Worm (Caenorhabditis elegans) whole organism, L2 larva: ENCODE data around the gene ivph-3.

ENCODE experiments used
- aly-2 ChIP-seq: fragments of 150-350 bp; optimal IDR thresholded peaks from 2 replicates; lab custom pipeline; 2014; ENCODE audit warnings: missing biosample characterization, missing genetic modification characterization
- ama-1 ChIP-seq: fragments of 150-350 bp; optimal IDR thresholded peaks from 2 replicates; lab custom pipeline; 2018; ENCODE audit warnings: inconsistent platforms
- elt-3 ChIP-seq: sonication (generic microtip); optimal IDR thresholded peaks from 2 replicates; lab custom pipeline; 2017; ENCODE audit warnings: missing biosample characterization, missing genetic modification characterization
- fos-1 ChIP-seq: fragments of 150-350 bp; optimal IDR thresholded peaks from 2 replicates; lab custom pipeline; 2014; ENCODE audit warnings: missing biosample characterization, missing genetic modification characterization
- lin-13 ChIP-seq: fragments of 150-350 bp; optimal IDR thresholded peaks from 2 replicates; lab custom pipeline; 2014; ENCODE audit warnings: missing biosample characterization, missing genetic modification reagents, missing genetic modification characterization
- lsy-2 ChIP-seq, 2 experiments: fragments of 150-350 bp in 1 of 2; sonication (generic microtip) in 1 of 2; optimal IDR thresholded peaks; 2 replicates each; lab custom pipeline; 2014 to 2017; ENCODE audit warnings: missing biosample characterization in 2 of 2, missing genetic modification characterization in 2 of 2
- nhr-10 ChIP-seq: sonication (generic microtip); optimal IDR thresholded peaks from 2 replicates; lab custom pipeline; 2017; ENCODE audit warnings: missing biosample characterization, missing genetic modification characterization
- nhr-12 ChIP-seq: fragments of 150-350 bp; optimal IDR thresholded peaks from 2 replicates; lab custom pipeline; 2014; ENCODE audit warnings: missing biosample characterization, missing genetic modification characterization
- nhr-23 ChIP-seq: fragments of 150-350 bp; optimal IDR thresholded peaks from 2 replicates; lab custom pipeline; 2014; ENCODE audit warnings: missing biosample characterization, missing genetic modification reagents, missing genetic modification characterization
- nhr-237 ChIP-seq: fragments of 150-350 bp; optimal IDR thresholded peaks from 2 replicates; lab custom pipeline; 2014; ENCODE audit warnings: missing biosample characterization, missing genetic modification characterization
- nhr-25 ChIP-seq: fragments of 150-350 bp; sonication (generic microtip); optimal IDR thresholded peaks from 3 replicates; lab custom pipeline; 2014; ENCODE audit warnings: missing biosample characterization, missing genetic modification characterization
- nhr-77 ChIP-seq: fragments of 150-350 bp; optimal IDR thresholded peaks from 2 replicates; lab custom pipeline; 2014; ENCODE audit warnings: missing biosample characterization, missing genetic modification characterization
- snpc-4 ChIP-seq: fragments of 150-350 bp; optimal IDR thresholded peaks from 2 replicates; lab custom pipeline; 2014; ENCODE audit warnings: missing biosample characterization, missing genetic modification characterization
- unc-39 ChIP-seq: fragments of 150-350 bp; optimal IDR thresholded peaks from 2 replicates; lab custom pipeline; 2014; ENCODE audit warnings: missing biosample characterization, missing genetic modification characterization

- TF ChIP-seq nhr-25 (tag; lab: Kevin White, UChicago) (no peak), lin-13 (GFP tag; lab: Kevin White, UChicago) (no peak), unc-39 (tag; lab: Kevin White, UChicago) (no peak), snpc-4 (no peak), lsy-2 (tag; optimal IDR thresholded peaks at IDR 0.05; lab: Kevin White, UChicago) (no peak), ama-1 (lab: Kevin White, UChicago) (no peak), elt-3 (tag; lab: Kevin White, UChicago) (no peak), aly-2 (no peak), nhr-12 (tag; lab: Kevin White, UChicago) (no peak), nhr-237 (tag; lab: Kevin White, UChicago) (no peak), fos-1 (tag; lab: Kevin White, UChicago) (no peak), nhr-77 (tag; lab: Kevin White, UChicago) (no peak), nhr-23 (tag; lab: Kevin White, UChicago) (no peak), nhr-10 (no peak)
These were observed 23.3 kb downstream of the ivph-3 start for ce11 chrIV:3076802-3077201.
